Fruit fly (Drosophila melanogaster): ENCODE measurements around the gene Arfrp1.

- TF ChIP-seq CG5953 (GFP tag; IDR thresholded peaks at IDR 0.05) (no peak), CTCF (GFP tag; optimal IDR thresholded peaks at IDR 0.05) (peak; percentile 95), CG13296 (GFP tag; optimal IDR thresholded peaks at IDR 0.05) (peak; percentile 40), bowl (GFP tag; IDR thresholded peaks at IDR 0.05) (no peak), CG7556 (GFP tag; optimal IDR thresholded peaks at IDR 0.05) (peak; percentile 32)
Measured at dm6 chrX:9152127-9152598, 45.3 kb downstream of the Arfrp1 start.

Measured in whole organism, embryonic.